Worm (Caenorhabditis elegans) whole organism, L1 larva: ENCODE measurements around the gene F15D4.6.

ENCODE experiments used
- C16A3.4 ChIP-seq: fragments of 150-350 bp; optimal IDR thresholded peaks from 2 replicates; lab custom pipeline; 2014; ENCODE audit warnings: missing biosample characterization, missing genetic modification characterization
- C34B4.2 ChIP-seq: sonication (generic microtip); optimal IDR thresholded peaks from 2 replicates; lab custom pipeline; 2017; ENCODE audit warnings: mild to moderate bottlenecking, missing genetic modification characterization, missing compliant biosample characterization
- Y116A8C.19 ChIP-seq: sonication (generic microtip); optimal IDR thresholded peaks from 2 replicates; lab custom pipeline; 2016; ENCODE audit warnings: missing compliant biosample characterization, missing genetic modification characterization, borderline replicate concordance
- alr-1 ChIP-seq: fragments of 200-800 bp; sonication (Bioruptor generic); optimal IDR thresholded peaks from 2 replicates; lab custom pipeline; 2018; ENCODE audit warnings: borderline replicate concordance, mild to moderate bottlenecking, missing genetic modification characterization, missing compliant biosample characterization
- aly-2 ChIP-seq: fragments of 150-350 bp; optimal IDR thresholded peaks from 2 replicates; lab custom pipeline; 2014; ENCODE audit warnings: missing biosample characterization, missing genetic modification characterization
- ama-1 ChIP-seq: fragments of 150-350 bp; optimal IDR thresholded peaks from 2 replicates; lab custom pipeline; 2014
- ceh-63 ChIP-seq: fragments of 200-800 bp; sonication (Bioruptor generic); optimal IDR thresholded peaks from 2 replicates; lab custom pipeline; 2018; ENCODE audit warnings: mild to moderate bottlenecking, missing genetic modification characterization, missing compliant biosample characterization
- ceh-8 ChIP-seq: fragments of 200-800 bp; sonication (Bioruptor generic); optimal IDR thresholded peaks from 2 replicates; lab custom pipeline; 2018; ENCODE audit warnings: mild to moderate bottlenecking, missing genetic modification characterization, moderate library complexity, missing compliant biosample characterization
- ceh-88 ChIP-seq: fragments of 200-800 bp; sonication (Bioruptor generic); IDR thresholded peaks from 2 replicates; pipeline ENCODE4 v1.3.6; 2022; ENCODE audit warnings: missing genetic modification characterization, missing compliant biosample characterization
- dsc-1 ChIP-seq: sonication (generic microtip); optimal IDR thresholded peaks from 2 replicates; lab custom pipeline; 2016; ENCODE audit warnings: mild to moderate bottlenecking, missing genetic modification characterization, missing compliant biosample characterization
- efl-1 ChIP-seq, 4 experiments: fragments of 150-350 bp; optimal IDR thresholded peaks in 3 of 4; peaks in 1 of 4; 1 replicate in 1 of 4; 2 replicates in 3 of 4; lab custom pipeline; 2014; ENCODE audit warnings: missing biosample characterization in 2 of 4, missing genetic modification characterization in 2 of 4, missing genetic modification reagents in 2 of 4
- efl-3 ChIP-seq: fragments of 200-800 bp; sonication (Bioruptor generic); optimal IDR thresholded peaks from 2 replicates; lab custom pipeline; 2018; ENCODE audit warnings: mild to moderate bottlenecking, missing genetic modification characterization, missing compliant biosample characterization
- elt-3 ChIP-seq, 6 experiments: fragments of 150-350 bp in 1 of 6; sonication (generic microtip); optimal IDR thresholded peaks; 2 replicates each; lab custom pipeline; 2017 to 2018; ENCODE audit warnings: missing biosample characterization in 6 of 6, missing genetic modification characterization in 6 of 6, inconsistent platforms in 1 of 6
- fkh-8 ChIP-seq: sonication (generic microtip); optimal IDR thresholded peaks from 2 replicates; lab custom pipeline; 2016; ENCODE audit warnings: mild to moderate bottlenecking, missing genetic modification characterization, missing compliant biosample characterization
- grh-1 ChIP-seq: fragments of 200-800 bp; sonication (Bioruptor generic); IDR thresholded peaks from 2 replicates; pipeline ENCODE4 v1.3.6; 2022; ENCODE audit warnings: missing genetic modification reagents, missing genetic modification characterization, missing compliant biosample characterization
- hlh-17 ChIP-seq: fragments of 200-800 bp; sonication (Bioruptor generic); optimal IDR thresholded peaks from 2 replicates; lab custom pipeline; 2018; ENCODE audit warnings: missing genetic modification characterization, mild to moderate bottlenecking, missing compliant biosample characterization, moderate library complexity, borderline replicate concordance
- hlh-4 ChIP-seq: sonication (generic microtip); optimal IDR thresholded peaks from 2 replicates; lab custom pipeline; 2016; ENCODE audit warnings: mild to moderate bottlenecking, missing genetic modification characterization, missing compliant biosample characterization
- hpl-2 ChIP-seq: fragments of 150-350 bp; optimal IDR thresholded peaks from 2 replicates; lab custom pipeline; 2014; ENCODE audit warnings: missing biosample characterization, missing genetic modification reagents, missing genetic modification characterization
- irx-1 ChIP-seq: sonication (generic microtip); optimal IDR thresholded peaks from 2 replicates; lab custom pipeline; 2016; ENCODE audit warnings: missing genetic modification characterization, missing compliant biosample characterization
- isw-1 ChIP-seq: fragments of 200-800 bp; sonication (Bioruptor generic); IDR thresholded peaks from 2 replicates; pipeline ENCODE4 v1.3.6; 2022; ENCODE audit warnings: missing genetic modification characterization, missing compliant biosample characterization
- lin-13 ChIP-seq: fragments of 150-350 bp; optimal IDR thresholded peaks from 2 replicates; lab custom pipeline; 2014; ENCODE audit warnings: missing biosample characterization, missing genetic modification reagents, missing genetic modification characterization
- lin-14 ChIP-seq: fragments of 200-800 bp; sonication (Bioruptor generic); optimal IDR thresholded peaks from 2 replicates; lab custom pipeline; 2018; ENCODE audit warnings: mild to moderate bottlenecking, missing genetic modification characterization, moderate library complexity, missing compliant biosample characterization
- lin-35 ChIP-seq, 2 experiments: fragments of 150-350 bp; optimal IDR thresholded peaks; 2 replicates each; lab custom pipeline; 2014; ENCODE audit warnings: missing biosample characterization in 2 of 2, missing genetic modification characterization in 2 of 2, missing genetic modification reagents in 2 of 2
- lsy-2 ChIP-seq, 2 experiments: fragments of 150-350 bp; optimal IDR thresholded peaks; 2 replicates each; lab custom pipeline; 2014; ENCODE audit warnings: missing biosample characterization in 2 of 2, missing genetic modification characterization in 2 of 2
- mab-9 ChIP-seq: fragments of 200-800 bp; sonication (Bioruptor generic); IDR thresholded peaks from 2 replicates; pipeline ENCODE4 v1.3.6; 2022; ENCODE audit warnings: missing genetic modification reagents, missing genetic modification characterization, missing compliant biosample characterization
- mef-2 ChIP-seq: fragments of 150-350 bp; optimal IDR thresholded peaks from 2 replicates; lab custom pipeline; 2014; ENCODE audit warnings: missing biosample characterization, missing genetic modification characterization
- mep-1 ChIP-seq: fragments of 150-350 bp; optimal IDR thresholded peaks from 2 replicates; lab custom pipeline; 2014; ENCODE audit warnings: missing biosample characterization, missing genetic modification characterization
- nhr-12 ChIP-seq: sonication (generic microtip); optimal IDR thresholded peaks from 2 replicates; lab custom pipeline; 2017; ENCODE audit warnings: missing biosample characterization, missing genetic modification characterization
- nhr-19 ChIP-seq: fragments of 200-800 bp; sonication (Bioruptor generic); conservative IDR thresholded peaks from 2 replicates; pipeline ENCODE4 v1.3.6; 2022; ENCODE audit warnings: missing genetic modification characterization, missing compliant biosample characterization
- nhr-237 ChIP-seq: fragments of 150-350 bp; optimal IDR thresholded peaks from 2 replicates; lab custom pipeline; 2014; ENCODE audit warnings: missing biosample characterization, missing genetic modification characterization
- nhr-47 ChIP-seq: sonication (generic microtip); optimal IDR thresholded peaks from 2 replicates; lab custom pipeline; 2016; ENCODE audit warnings: mild to moderate bottlenecking, missing genetic modification characterization, moderate library complexity, missing compliant biosample characterization
- nhr-71 ChIP-seq: sonication (generic microtip); optimal IDR thresholded peaks from 2 replicates; lab custom pipeline; 2016; ENCODE audit warnings: mild to moderate bottlenecking, missing genetic modification characterization, moderate library complexity, missing compliant biosample characterization
- nhr-76 ChIP-seq: sonication (generic microtip); optimal IDR thresholded peaks from 2 replicates; lab custom pipeline; 2017; ENCODE audit warnings: missing biosample characterization, missing genetic modification characterization
- nhr-77 ChIP-seq: fragments of 150-350 bp; optimal IDR thresholded peaks from 2 replicates; lab custom pipeline; 2014; ENCODE audit warnings: missing biosample characterization, missing genetic modification characterization
- pax-3 ChIP-seq: fragments of 200-800 bp; sonication (Bioruptor generic); optimal IDR thresholded peaks from 2 replicates; lab custom pipeline; 2018; ENCODE audit warnings: mild to moderate bottlenecking, missing genetic modification characterization, moderate library complexity, missing compliant biosample characterization
- pqm-1 ChIP-seq: sonication (generic microtip); optimal IDR thresholded peaks from 3 replicates; lab custom pipeline; 2017; ENCODE audit warnings: missing biosample characterization, missing genetic modification characterization
- rnt-1 ChIP-seq: sonication (generic microtip); optimal IDR thresholded peaks from 2 replicates; lab custom pipeline; 2016; ENCODE audit warnings: mild to moderate bottlenecking, missing genetic modification characterization, moderate library complexity, missing compliant biosample characterization
- skn-1 ChIP-seq: fragments of 150-350 bp; optimal IDR thresholded peaks from 2 replicates; lab custom pipeline; 2014; ENCODE audit warnings: missing biosample characterization, missing genetic modification characterization
- snpc-4 ChIP-seq: fragments of 150-350 bp; optimal IDR thresholded peaks from 2 replicates; lab custom pipeline; 2014; ENCODE audit warnings: missing biosample characterization, missing genetic modification characterization
- sptf-1 ChIP-seq: fragments of 150-350 bp; optimal IDR thresholded peaks from 2 replicates; lab custom pipeline; 2014; ENCODE audit warnings: missing biosample characterization, missing genetic modification characterization
- swsn-7 ChIP-seq: sonication (generic microtip); optimal IDR thresholded peaks from 2 replicates; lab custom pipeline; 2016; ENCODE audit warnings: missing genetic modification characterization, missing compliant biosample characterization
- tbx-2 ChIP-seq: sonication (generic microtip); optimal IDR thresholded peaks from 2 replicates; lab custom pipeline; 2016; ENCODE audit warnings: missing genetic modification characterization, missing compliant biosample characterization
- unc-86 ChIP-seq: sonication (generic microtip); optimal IDR thresholded peaks from 2 replicates; lab custom pipeline; 2016; ENCODE audit warnings: missing genetic modification characterization, missing compliant biosample characterization
- vab-15 ChIP-seq: sonication (generic microtip); optimal IDR thresholded peaks from 2 replicates; lab custom pipeline; 2017; ENCODE audit warnings: missing genotype, mild to moderate bottlenecking, missing genetic modification characterization, missing compliant biosample characterization
- zag-1 ChIP-seq: fragments of 150-350 bp; optimal IDR thresholded peaks from 2 replicates; lab custom pipeline; 2014; ENCODE audit warnings: missing biosample characterization, missing genetic modification characterization
- zip-4 ChIP-seq: fragments of 200-800 bp; sonication (Bioruptor generic); optimal IDR thresholded peaks from 2 replicates; lab custom pipeline; 2018; ENCODE audit warnings: mild to moderate bottlenecking, missing genetic modification characterization, moderate library complexity, missing compliant biosample characterization
- ztf-11 ChIP-seq, 2 experiments: sonication (generic microtip); optimal IDR thresholded peaks; 2 replicates each; lab custom pipeline; 2016 to 2017; ENCODE audit warnings: missing genetic modification characterization in 2 of 2, missing biosample characterization in 1 of 2, missing compliant biosample characterization in 1 of 2

F15D4.6 gene

ce11 chrII:13291406-13292124 is 42.6 kb downstream of the F15D4.6 start (continued):
- TF ChIP-seq nhr-12 (tag; lab: Kevin White, UChicago) = no peak
- TF ChIP-seq snpc-4 = peak; percentile 3
- TF ChIP-seq Y116A8C.19 (tag; lab: Kevin White, UChicago) = no peak
- peak; percentile 79 for TF ChIP-seq swsn-7 (tag; lab: Kevin White, UChicago)
- TF ChIP-seq pqm-1 (tag; lab: Kevin White, UChicago) = no peak
- TF ChIP-seq dsc-1 (tag; lab: Kevin White, UChicago) = no peak
- peak; percentile 95 for TF ChIP-seq ama-1 (lab: Kevin White, UChicago)
- peak; percentile 45 for TF ChIP-seq irx-1 (tag; lab: Kevin White, UChicago)
- TF ChIP-seq lsy-2 (tag; optimal IDR thresholded peaks at IDR 0.05; lab: Kevin White, UChicago) = peak; percentile 42 to 73
- TF ChIP-seq rnt-1 (tag; lab: Kevin White, UChicago) = peak; percentile 70
- peak; percentile 57 for TF ChIP-seq hpl-2
- TF ChIP-seq lin-14 = peak; percentile 96
- peak; percentile 70 for TF ChIP-seq ceh-88 (GFP tag; lab: Robert Waterston, UW)
- TF ChIP-seq mef-2 = no peak
- peak; percentile 85 for TF ChIP-seq nhr-47 (tag; lab: Kevin White, UChicago)
- no peak for TF ChIP-seq nhr-76
- TF ChIP-seq ceh-63 (GFP tag; lab: Kevin White, UChicago) = no peak
- no peak for TF ChIP-seq isw-1
- TF ChIP-seq zip-4 (GFP tag; lab: Kevin White, UChicago) = no peak
- no peak for TF ChIP-seq zag-1 (tag; lab: Kevin White, UChicago)
- TF ChIP-seq nhr-237 (tag; lab: Kevin White, UChicago) = peak; percentile 59
- peak; percentile 7 to 40 for TF ChIP-seq efl-1 (optimal IDR thresholded peaks at IDR 0.05; lab: Kevin White, UChicago)
- peak in 1 of 2 experiments; percentile 94 for TF ChIP-seq efl-1 (GFP tag; optimal IDR thresholded peaks at IDR 0.05 in 1 of 2; lab: Kevin White, UChicago)
- peak in 5 of 6 experiments; percentile 40 to 80 (median 67) for TF ChIP-seq elt-3 (tag; optimal IDR thresholded peaks at IDR 0.05; lab: Kevin White, UChicago)
- TF ChIP-seq unc-86 (tag; lab: Kevin White, UChicago) = no peak
- no peak for TF ChIP-seq ceh-8
- peak; percentile 31 to 68 for TF ChIP-seq lin-35 (GFP tag; optimal IDR thresholded peaks at IDR 0.05; lab: Kevin White, UChicago)
- TF ChIP-seq mep-1 (tag; lab: Kevin White, UChicago) = peak; percentile 64
- TF ChIP-seq nhr-19 (GFP tag; lab: Robert Waterston, UW) = peak; percentile 79
- no peak for TF ChIP-seq fkh-8 (tag; lab: Kevin White, UChicago)
- TF ChIP-seq C34B4.2 (tag; lab: Kevin White, UChicago) = no peak
- TF ChIP-seq vab-15 = no peak
- peak; percentile 34 for TF ChIP-seq skn-1 (tag; lab: Kevin White, UChicago)
- no peak for TF ChIP-seq hlh-17 (GFP tag; lab: Kevin White, UChicago)
- TF ChIP-seq tbx-2 = peak; percentile 78
- TF ChIP-seq aly-2 (tag; lab: Kevin White, UChicago) = no peak
- no peak for TF ChIP-seq efl-3 (GFP tag; lab: Kevin White, UChicago)
- peak; percentile 100 for TF ChIP-seq grh-1 (GFP tag; lab: Robert Waterston, UW)
- TF ChIP-seq pax-3 (tag; lab: Kevin White, UChicago) = no peak
- peak; percentile 13; the same call in 1 of the 2 replicates for TF ChIP-seq mab-9
- TF ChIP-seq ztf-11 (tag; optimal IDR thresholded peaks at IDR 0.05; lab: Kevin White, UChicago) = peak in 1 of 2 experiments; percentile 56
- peak; percentile 93 for TF ChIP-seq nhr-71 (tag; lab: Kevin White, UChicago)
- peak; percentile 75 for TF ChIP-seq nhr-77 (tag; lab: Kevin White, UChicago)
- TF ChIP-seq hlh-4 (tag; lab: Kevin White, UChicago) = no peak
- TF ChIP-seq alr-1 (tag; lab: Kevin White, UChicago) = no peak
- TF ChIP-seq lin-13 (GFP tag; lab: Kevin White, UChicago) = no peak
- TF ChIP-seq sptf-1 = no peak
- peak; percentile 44 for TF ChIP-seq C16A3.4 (tag; lab: Kevin White, UChicago)
- TF ChIP-seq, all 84 proteins: peak for 41
